Worm (Caenorhabditis elegans): Measurements from ENCODE around the gene F09C8.2.

F09C8.2 gene

DNA sequence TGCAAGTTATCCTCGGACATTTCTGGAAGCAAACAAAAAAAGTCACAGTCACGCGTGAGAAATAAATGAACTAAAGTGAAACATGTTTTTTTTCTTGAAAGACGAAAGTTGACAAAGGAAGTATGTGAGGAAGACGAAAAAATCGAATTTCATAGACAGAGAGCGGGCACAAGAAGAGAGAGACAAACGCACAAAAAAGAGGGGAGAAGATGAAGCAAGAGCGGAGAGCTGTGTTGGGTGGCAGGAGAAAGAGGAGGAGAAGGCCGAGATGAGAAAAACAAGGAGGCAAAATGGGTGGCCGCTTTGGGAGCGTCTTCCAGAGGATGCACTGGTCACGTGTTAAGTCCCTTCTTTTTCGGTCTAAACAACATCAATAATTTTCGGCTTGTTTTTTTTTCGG lies 18.0 kb downstream of the F09C8.2 start, which contains the start of gene ZK1073.1 (continued):
- TF ChIP-seq ces-1 (GFP tag; optimal IDR thresholded peaks at IDR 0.05) (no peak), vab-15 (tag; optimal IDR thresholded peaks at IDR 0.05) (no peak), egl-27 (tag; optimal IDR thresholded peaks at IDR 0.05) (no peak), nhr-237 (tag; optimal IDR thresholded peaks at IDR 0.05) (no peak), efl-1 (optimal IDR thresholded peaks at IDR 0.05) (no peak), efl-1 (GFP tag; optimal IDR thresholded peaks at IDR 0.05 in 1 of 2) (peak in 1 of 2 experiments; percentile 63), nhr-20 (tag; optimal IDR thresholded peaks at IDR 0.05) (peak; percentile 38), lin-35 (GFP tag; optimal IDR thresholded peaks at IDR 0.05) (peak in 1 of 2 experiments; percentile 12), nhr-76 (tag; optimal IDR thresholded peaks at IDR 0.05) (no peak)

DNA sequence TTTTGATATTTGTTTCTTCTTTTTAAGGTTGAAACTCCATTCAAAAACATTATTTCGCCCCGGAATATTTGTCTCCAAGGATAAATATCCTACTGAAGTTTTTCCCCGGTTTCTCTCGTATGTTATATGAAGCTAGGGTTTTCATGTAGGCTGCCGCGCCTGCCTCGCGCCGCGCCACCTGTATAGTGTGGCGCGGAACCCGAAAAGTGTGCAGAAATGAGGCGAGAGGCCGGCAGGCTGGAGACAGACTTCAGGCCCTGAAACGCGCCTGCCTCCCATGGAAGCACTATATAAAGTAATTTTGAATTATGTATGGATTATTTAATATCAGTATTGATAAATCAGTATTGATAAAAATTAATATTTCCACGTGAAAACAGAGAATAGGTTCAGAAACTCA lies 22.0 kb downstream of the F09C8.2 start:
- TF ChIP-seq efl-1 (optimal IDR thresholded peaks at IDR 0.05) (no peak), efl-1 (GFP tag; optimal IDR thresholded peaks at IDR 0.05 in 1 of 2) (no peak), xbp-1 (tag; optimal IDR thresholded peaks at IDR 0.05) (no peak), C16A3.4 (tag; optimal IDR thresholded peaks at IDR 0.05) (no peak), jun-1 (tag; optimal IDR thresholded peaks at IDR 0.05) (no peak), ces-1 (GFP tag; optimal IDR thresholded peaks at IDR 0.05) (no peak), lin-14 (GFP tag; optimal IDR thresholded peaks at IDR 0.05) (no peak), fos-1 (tag; optimal IDR thresholded peaks at IDR 0.05) (no peak)

DNA sequence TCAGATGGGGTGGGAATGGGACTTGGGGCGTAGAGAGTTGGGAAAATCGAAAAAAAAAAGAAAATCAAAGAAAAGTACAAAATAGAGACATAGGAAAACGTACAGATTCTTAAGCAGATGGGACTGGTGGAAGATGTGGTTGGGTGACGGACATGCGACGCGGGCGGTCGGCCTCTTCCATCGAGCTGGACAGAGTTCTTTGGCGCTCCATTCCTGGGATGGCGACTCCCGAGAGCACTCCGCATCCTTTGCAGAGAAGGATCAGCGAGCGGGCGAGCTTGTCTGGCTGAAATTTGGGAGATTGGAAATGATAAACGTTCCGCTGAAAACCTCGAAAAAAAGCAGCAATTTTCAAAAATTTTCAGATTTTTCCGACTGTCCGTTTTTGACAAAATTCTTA lies 22.5 kb downstream of the F09C8.2 start:
- no peak for TF ChIP-seq irx-1 (tag; optimal IDR thresholded peaks at IDR 0.05)
- TF ChIP-seq swsn-7 (tag; optimal IDR thresholded peaks at IDR 0.05), result no peak
- TF ChIP-seq ceh-63 (GFP tag; optimal IDR thresholded peaks at IDR 0.05), result no peak
- TF ChIP-seq hlh-17 (GFP tag; optimal IDR thresholded peaks at IDR 0.05; ENCODE audit: borderline replicate concordance), result no peak
- no peak for TF ChIP-seq nhr-85 (tag)
- TF ChIP-seq nhr-11 (tag; optimal IDR thresholded peaks at IDR 0.05), result no peak
- TF ChIP-seq grh-1 (GFP tag; IDR thresholded peaks at IDR 0.05), result no peak
- no peak for TF ChIP-seq sup-37 (GFP tag; optimal IDR thresholded peaks at IDR 0.05)
- no peak for TF ChIP-seq isw-1 (GFP tag; IDR thresholded peaks at IDR 0.05)

DNA sequence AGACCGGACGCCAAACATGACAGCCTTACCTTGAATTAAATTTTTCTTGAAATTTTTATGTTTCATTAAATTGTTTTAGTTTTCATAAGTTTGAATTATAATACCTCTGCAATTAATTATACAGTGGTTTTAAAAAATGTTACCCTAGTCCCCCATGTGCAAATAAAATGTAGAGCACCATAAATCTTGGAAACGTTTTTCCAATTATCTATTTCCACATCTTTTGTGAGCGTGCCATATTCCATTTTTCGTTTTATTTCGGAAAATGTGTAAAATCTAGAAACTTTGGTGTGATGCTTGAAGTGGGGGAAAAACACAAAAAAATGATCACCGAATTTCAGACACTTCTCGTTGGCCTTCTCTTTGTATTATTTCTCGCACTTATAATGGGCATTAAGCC lies 24.2 kb downstream of the F09C8.2 start:
- TF ChIP-seq lin-14 (GFP tag; optimal IDR thresholded peaks at IDR 0.05), result no peak
- TF ChIP-seq nhr-12 (tag; optimal IDR thresholded peaks at IDR 0.05), result no peak
- no peak for TF ChIP-seq xbp-1 (tag; optimal IDR thresholded peaks at IDR 0.05)
- TF ChIP-seq nhr-85 (tag), result no peak
- no peak for TF ChIP-seq zag-1 (tag; optimal IDR thresholded peaks at IDR 0.05)
- TF ChIP-seq ceh-82 (tag; optimal IDR thresholded peaks at IDR 0.05), result no peak
- TF ChIP-seq pqm-1 (tag; optimal IDR thresholded peaks at IDR 0.05), result no peak
- no peak for TF ChIP-seq unc-62 (GFP tag; optimal IDR thresholded peaks at IDR 0.05)
- TF ChIP-seq fkh-4 (tag; optimal IDR thresholded peaks at IDR 0.05; ENCODE audit: borderline replicate concordance), result peak; percentile 75
- TF ChIP-seq aha-1 (tag; optimal IDR thresholded peaks at IDR 0.05), result no peak
- no peak for TF ChIP-seq vab-15 (tag; optimal IDR thresholded peaks at IDR 0.05)
- peak; percentile 80 for TF ChIP-seq dsc-1 (tag; optimal IDR thresholded peaks at IDR 0.05)
- TF ChIP-seq swsn-7 (tag; optimal IDR thresholded peaks at IDR 0.05), result no peak

DNA sequence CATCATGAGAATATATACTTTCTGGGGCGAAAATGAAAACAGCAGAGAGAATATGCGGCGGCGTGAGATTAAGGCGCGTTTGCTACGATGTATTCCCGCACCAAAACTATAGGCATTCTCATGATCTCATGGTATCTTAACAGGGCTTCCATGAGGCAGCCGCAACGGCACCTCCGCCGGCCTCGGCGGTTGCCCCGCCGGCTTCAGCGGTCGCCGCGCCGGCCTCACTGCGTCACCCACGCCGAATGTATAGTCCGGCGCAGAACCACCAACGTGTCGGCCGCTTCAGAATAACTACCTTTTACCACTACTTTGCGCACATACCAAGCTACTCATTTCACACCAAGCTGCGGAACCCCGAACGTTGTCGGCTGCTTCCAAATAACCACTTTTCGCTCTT lies 29.2 kb downstream of the F09C8.2 start:
- TF ChIP-seq blmp-1 (tag; optimal IDR thresholded peaks at IDR 0.05) (no peak), nhr-28 (tag; optimal IDR thresholded peaks at IDR 0.05) (no peak), lsy-2 (tag; optimal IDR thresholded peaks at IDR 0.05) (no peak), ceh-8 (GFP tag; optimal IDR thresholded peaks at IDR 0.05) (no peak), unc-98 (GFP tag; IDR thresholded peaks at IDR 0.05) (no peak), swsn-7 (tag; optimal IDR thresholded peaks at IDR 0.05) (no peak), pax-3 (tag; optimal IDR thresholded peaks at IDR 0.05) (no peak), irx-1 (tag; optimal IDR thresholded peaks at IDR 0.05) (no peak), zip-4 (GFP tag; optimal IDR thresholded peaks at IDR 0.05) (no peak), aly-2 (tag; optimal IDR thresholded peaks at IDR 0.05) (no peak), nhr-47 (tag; optimal IDR thresholded peaks at IDR 0.05) (no peak), fkh-10 (GFP tag; optimal IDR thresholded peaks at IDR 0.05) (no peak), ama-1 (optimal IDR thresholded peaks at IDR 0.05) (no peak), lin-39 (tag; optimal IDR thresholded peaks at IDR 0.05) (no peak), aha-1 (tag; optimal IDR thresholded peaks at IDR 0.05) (no peak), nhr-76 (tag; optimal IDR thresholded peaks at IDR 0.05) (no peak), lin-15B (tag; optimal IDR thresholded peaks at IDR 0.05) (no peak), lin-14 (GFP tag; optimal IDR thresholded peaks at IDR 0.05) (no peak)

Data from whole organism, L1 larva.